Worm (Caenorhabditis elegans) whole organism, L2 larva: ENCODE results near the gene Y116A8C.30.

ENCODE experiments used
- F13H6.1 ChIP-seq: sonication (generic microtip); optimal IDR thresholded peaks from 2 replicates; lab custom pipeline; 2016; ENCODE audit warnings: missing genetic modification characterization, missing compliant biosample characterization
- R02D3.7 ChIP-seq: fragments of 150-350 bp; optimal IDR thresholded peaks from 2 replicates; lab custom pipeline; 2014; ENCODE audit warnings: missing biosample characterization, missing genetic modification characterization
- Y55F3AM.14 ChIP-seq: fragments of 200-800 bp; sonication (Bioruptor generic); optimal IDR thresholded peaks from 2 replicates; lab custom pipeline; 2018; ENCODE audit warnings: mild to moderate bottlenecking, missing genetic modification characterization, missing compliant biosample characterization
- ZK546.5 ChIP-seq: sonication (generic microtip); optimal IDR thresholded peaks from 2 replicates; lab custom pipeline; 2017; ENCODE audit warnings: missing biosample characterization, missing genetic modification characterization
- alr-1 ChIP-seq: fragments of 150-350 bp; optimal IDR thresholded peaks from 2 replicates; lab custom pipeline; 2014; ENCODE audit warnings: missing biosample characterization, missing genetic modification characterization
- aly-2 ChIP-seq: fragments of 150-350 bp; optimal IDR thresholded peaks from 2 replicates; lab custom pipeline; 2014; ENCODE audit warnings: missing biosample characterization, missing genetic modification characterization
- ama-1 ChIP-seq: fragments of 150-350 bp; optimal IDR thresholded peaks from 2 replicates; lab custom pipeline; 2018; ENCODE audit warnings: inconsistent platforms
- blmp-1 ChIP-seq: sonication (generic microtip); optimal IDR thresholded peaks from 2 replicates; lab custom pipeline; 2017; ENCODE audit warnings: missing genetic modification characterization, mild to moderate bottlenecking, missing compliant biosample characterization, antibody characterized with exemption, moderate library complexity; ENCODE audit not compliant: insufficient read depth
- ceh-82 ChIP-seq: fragments of 150-350 bp; optimal IDR thresholded peaks from 2 replicates; lab custom pipeline; 2014; ENCODE audit warnings: missing biosample characterization, missing genetic modification characterization
- crh-2 ChIP-seq: sonication (generic microtip); optimal IDR thresholded peaks from 2 replicates; lab custom pipeline; 2017; ENCODE audit warnings: missing biosample characterization, missing genetic modification characterization
- dmd-4 ChIP-seq: sonication (generic microtip); optimal IDR thresholded peaks from 2 replicates; lab custom pipeline; 2017; ENCODE audit warnings: missing biosample characterization, missing genetic modification characterization
- egl-27 ChIP-seq: sonication (generic microtip); optimal IDR thresholded peaks from 3 replicates; lab custom pipeline; 2017; ENCODE audit warnings: missing biosample characterization, missing genetic modification reagents, missing genetic modification characterization
- elt-1 ChIP-seq: fragments of 150-350 bp; optimal IDR thresholded peaks from 2 replicates; lab custom pipeline; 2014; ENCODE audit warnings: missing biosample characterization, missing genetic modification characterization
- elt-3 ChIP-seq: sonication (generic microtip); optimal IDR thresholded peaks from 2 replicates; lab custom pipeline; 2017; ENCODE audit warnings: missing biosample characterization, missing genetic modification characterization
- fos-1 ChIP-seq: fragments of 150-350 bp; optimal IDR thresholded peaks from 2 replicates; lab custom pipeline; 2014; ENCODE audit warnings: missing biosample characterization, missing genetic modification characterization
- gmeb-1 ChIP-seq: fragments of 150-350 bp; optimal IDR thresholded peaks from 2 replicates; lab custom pipeline; 2014; ENCODE audit warnings: missing biosample characterization, missing genetic modification characterization
- lin-11 ChIP-seq: fragments of 150-350 bp; sonication (generic microtip); optimal IDR thresholded peaks from 2 replicates; lab custom pipeline; 2014; ENCODE audit warnings: missing biosample characterization, missing genetic modification characterization, inconsistent platforms, mixed read lengths
- lin-39 ChIP-seq: fragments of 150-350 bp; optimal IDR thresholded peaks from 2 replicates; lab custom pipeline; 2014; ENCODE audit warnings: missing biosample characterization, missing genetic modification reagents, missing genetic modification characterization
- lsy-2 ChIP-seq, 2 experiments: fragments of 150-350 bp in 1 of 2; sonication (generic microtip) in 1 of 2; optimal IDR thresholded peaks; 2 replicates each; lab custom pipeline; 2014 to 2017; ENCODE audit warnings: missing biosample characterization in 2 of 2, missing genetic modification characterization in 2 of 2
- mab-5 ChIP-seq: fragments of 150-350 bp; optimal IDR thresholded peaks from 2 replicates; lab custom pipeline; 2014; ENCODE audit warnings: missing biosample characterization, missing genetic modification characterization
- mbf-1 ChIP-seq: sonication (generic microtip); optimal IDR thresholded peaks from 2 replicates; lab custom pipeline; 2017; ENCODE audit warnings: missing biosample characterization, missing genetic modification characterization
- mdl-1 ChIP-seq, 2 experiments: fragments of 150-350 bp in 1 of 2; sonication (generic microtip) in 1 of 2; optimal IDR thresholded peaks; 2 replicates each; lab custom pipeline; 2017; ENCODE audit warnings: missing biosample characterization in 2 of 2, missing genetic modification characterization in 2 of 2
- nhr-10 ChIP-seq: sonication (generic microtip); optimal IDR thresholded peaks from 2 replicates; lab custom pipeline; 2017; ENCODE audit warnings: missing biosample characterization, missing genetic modification characterization
- nhr-11 ChIP-seq: fragments of 150-350 bp; optimal IDR thresholded peaks from 2 replicates; lab custom pipeline; 2014; ENCODE audit warnings: missing biosample characterization, missing genetic modification characterization
- nhr-12 ChIP-seq: fragments of 150-350 bp; optimal IDR thresholded peaks from 2 replicates; lab custom pipeline; 2014; ENCODE audit warnings: missing biosample characterization, missing genetic modification characterization
- nhr-129 ChIP-seq: fragments of 150-350 bp; optimal IDR thresholded peaks from 2 replicates; lab custom pipeline; 2014; ENCODE audit warnings: missing biosample characterization, missing genetic modification characterization
- nhr-237 ChIP-seq: fragments of 150-350 bp; optimal IDR thresholded peaks from 2 replicates; lab custom pipeline; 2014; ENCODE audit warnings: missing biosample characterization, missing genetic modification characterization
- nhr-25 ChIP-seq: fragments of 150-350 bp; sonication (generic microtip); optimal IDR thresholded peaks from 3 replicates; lab custom pipeline; 2014; ENCODE audit warnings: missing biosample characterization, missing genetic modification characterization
- nhr-6 ChIP-seq: fragments of 150-350 bp; optimal IDR thresholded peaks from 2 replicates; lab custom pipeline; 2014; ENCODE audit warnings: missing biosample characterization, missing genetic modification characterization
- nhr-77 ChIP-seq: fragments of 150-350 bp; optimal IDR thresholded peaks from 2 replicates; lab custom pipeline; 2014; ENCODE audit warnings: missing biosample characterization, missing genetic modification characterization
- peb-1 ChIP-seq: fragments of 150-350 bp; optimal IDR thresholded peaks from 2 replicates; lab custom pipeline; 2014; ENCODE audit warnings: missing biosample characterization, missing genetic modification characterization
- skn-1 ChIP-seq: sonication (generic microtip); optimal IDR thresholded peaks from 2 replicates; lab custom pipeline; 2017; ENCODE audit warnings: missing biosample characterization, missing genetic modification characterization
- sma-9 ChIP-seq, 2 experiments: fragments of 150-350 bp in 1 of 2; sonication (generic microtip) in 1 of 2; optimal IDR thresholded peaks; 2 replicates each; lab custom pipeline; 2014 to 2016; ENCODE audit warnings: missing genetic modification characterization in 2 of 2, mild to moderate bottlenecking in 1 of 2, missing biosample characterization in 1 of 2, missing compliant biosample characterization in 1 of 2, missing genetic modification reagents in 1 of 2, moderate library complexity in 1 of 2
- snpc-4 ChIP-seq: fragments of 150-350 bp; optimal IDR thresholded peaks from 2 replicates; lab custom pipeline; 2014; ENCODE audit warnings: missing biosample characterization, missing genetic modification characterization
- unc-55 ChIP-seq: fragments of 150-350 bp; sonication (generic microtip); optimal IDR thresholded peaks from 3 replicates; lab custom pipeline; 2014; ENCODE audit warnings: missing biosample characterization, missing genetic modification reagents, missing genetic modification characterization
- unc-62 ChIP-seq: fragments of 150-350 bp; optimal IDR thresholded peaks from 2 replicates; lab custom pipeline; 2014; ENCODE audit warnings: missing biosample characterization, missing genetic modification reagents, missing genetic modification characterization
- zag-1 ChIP-seq: fragments of 150-350 bp; optimal IDR thresholded peaks from 2 replicates; lab custom pipeline; 2014; ENCODE audit warnings: missing biosample characterization, missing genetic modification characterization
- ztf-1 ChIP-seq: fragments of 200-800 bp; sonication (Bioruptor generic); conservative IDR thresholded peaks from 2 replicates; pipeline ENCODE4 v1.3.6; 2022; ENCODE audit warnings: missing genetic modification characterization, missing compliant biosample characterization
- ztf-11 ChIP-seq: sonication (generic microtip); optimal IDR thresholded peaks from 2 replicates; lab custom pipeline; 2017; ENCODE audit warnings: missing biosample characterization, missing genetic modification characterization

Y116A8C.30 gene

DNA sequence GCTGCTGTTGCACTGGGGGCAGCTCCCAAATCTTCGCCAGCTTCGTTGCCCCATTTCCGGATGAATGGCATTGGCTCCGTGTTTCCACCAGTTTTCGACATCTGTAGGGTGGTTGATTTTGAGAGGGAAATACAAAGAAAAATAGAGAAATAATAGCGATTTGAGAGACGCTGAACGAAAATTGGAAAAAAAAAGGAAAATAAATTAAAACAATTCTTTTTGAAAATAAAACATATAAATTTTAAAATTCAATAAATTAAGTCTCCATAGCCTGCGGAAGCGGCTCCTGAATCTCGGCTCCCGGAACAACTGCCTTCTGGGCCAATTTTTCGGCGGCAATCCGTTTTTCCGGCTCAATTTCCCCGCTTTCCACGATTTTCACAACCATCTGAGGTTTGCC is 7.4 kb upstream of the Y116A8C.30 start, which contains the start of gene sfa-1:
sfa-1 (minus strand) TSS at position 101 of the 400 bp plus-strand sequence.
- TF ChIP-seq skn-1 (tag; lab: Kevin White, UChicago) (no peak), mdl-1 (tag; optimal IDR thresholded peaks at IDR 0.05; lab: Kevin White, UChicago) (no peak), nhr-6 (tag; lab: Kevin White, UChicago) (no peak), sma-9 (GFP tag; optimal IDR thresholded peaks at IDR 0.05; lab: Kevin White, UChicago) (no peak), sma-9 (tag; optimal IDR thresholded peaks at IDR 0.05; lab: Kevin White, UChicago) (no peak), crh-2 (no peak), elt-1 (no peak), Y55F3AM.14 (no peak), ZK546.5 (tag; lab: Kevin White, UChicago) (no peak), nhr-129 (tag; lab: Kevin White, UChicago) (no peak), gmeb-1 (tag; lab: Kevin White, UChicago) (no peak), egl-27 (no peak), aly-2 (tag; lab: Kevin White, UChicago) (no peak), alr-1 (tag; lab: Kevin White, UChicago) (no peak), zag-1 (tag; lab: Kevin White, UChicago) (no peak), lsy-2 (tag; optimal IDR thresholded peaks at IDR 0.05; lab: Kevin White, UChicago) (no peak), nhr-12 (tag; lab: Kevin White, UChicago) (no peak), lin-11 (tag; lab: Kevin White, UChicago) (no peak), blmp-1 (tag; lab: Kevin White, UChicago) (no peak), R02D3.7 (tag; lab: Kevin White, UChicago) (no peak)

DNA sequence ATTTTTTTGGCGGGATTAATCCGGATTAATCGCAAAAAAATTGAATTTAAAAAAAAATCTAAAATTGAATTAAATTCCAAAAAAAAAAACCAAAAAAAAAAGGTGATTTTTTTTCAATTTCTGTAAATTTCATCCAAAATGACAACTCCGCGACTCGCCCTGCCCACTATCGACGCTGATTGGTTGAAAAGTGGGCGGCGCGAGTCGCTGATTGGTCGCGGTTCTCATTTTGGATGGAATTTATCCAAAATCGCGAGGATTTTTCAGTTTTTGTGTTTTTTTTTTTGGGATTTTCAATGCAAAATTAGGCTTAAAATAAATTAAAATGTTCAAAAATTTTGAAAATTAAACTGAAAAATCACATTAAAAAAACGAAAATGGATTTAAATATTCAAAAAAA is 5.9 kb upstream of the Y116A8C.30 start:
- TF ChIP-seq zag-1 (tag; lab: Kevin White, UChicago) (no peak), mab-5 (tag; lab: Kevin White, UChicago) (no peak), ceh-82 (tag; lab: Kevin White, UChicago) (no peak), alr-1 (tag; lab: Kevin White, UChicago) (no peak), ZK546.5 (tag; lab: Kevin White, UChicago) (no peak), unc-55 (GFP tag; lab: Kevin White, UChicago) (no peak), peb-1 (tag; lab: Kevin White, UChicago) (no peak), Y55F3AM.14 (no peak), gmeb-1 (tag; lab: Kevin White, UChicago) (no peak), nhr-25 (no peak), nhr-237 (no peak), nhr-6 (tag; lab: Kevin White, UChicago) (no peak), elt-3 (no peak), snpc-4 (tag; lab: Kevin White, UChicago) (no peak), sma-9 (GFP tag; optimal IDR thresholded peaks at IDR 0.05; lab: Kevin White, UChicago) (no peak), sma-9 (tag; optimal IDR thresholded peaks at IDR 0.05; lab: Kevin White, UChicago) (no peak), ama-1 (lab: Kevin White, UChicago) (no peak), nhr-12 (tag; lab: Kevin White, UChicago) (no peak), nhr-129 (tag; lab: Kevin White, UChicago) (no peak)

- TF ChIP-seq R02D3.7 (tag; lab: Kevin White, UChicago): no peak
- TF ChIP-seq ZK546.5 (tag; lab: Kevin White, UChicago): no peak
- no peak for TF ChIP-seq unc-62 (GFP tag; lab: Kevin White, UChicago)
- TF ChIP-seq nhr-77 (tag; lab: Kevin White, UChicago): no peak
- TF ChIP-seq ztf-11 (tag; lab: Kevin White, UChicago): no peak
- no peak for TF ChIP-seq alr-1 (tag; lab: Kevin White, UChicago)
- TF ChIP-seq gmeb-1 (tag; lab: Kevin White, UChicago): no peak
- no peak for TF ChIP-seq nhr-10 (tag; lab: Kevin White, UChicago)
- TF ChIP-seq mdl-1 (tag; optimal IDR thresholded peaks at IDR 0.05; lab: Kevin White, UChicago): no peak
- no peak for TF ChIP-seq mbf-1 (tag; lab: Kevin White, UChicago)
- TF ChIP-seq unc-55 (GFP tag; lab: Kevin White, UChicago): no peak
- TF ChIP-seq nhr-12 (tag; lab: Kevin White, UChicago): no peak
- no peak for TF ChIP-seq F13H6.1 (tag; lab: Kevin White, UChicago)
- no peak for TF ChIP-seq lsy-2 (tag; optimal IDR thresholded peaks at IDR 0.05; lab: Kevin White, UChicago)
These were observed 5.3 kb upstream of the Y116A8C.30 start for ce11 chrIV:17108805-17109204.

DNA sequence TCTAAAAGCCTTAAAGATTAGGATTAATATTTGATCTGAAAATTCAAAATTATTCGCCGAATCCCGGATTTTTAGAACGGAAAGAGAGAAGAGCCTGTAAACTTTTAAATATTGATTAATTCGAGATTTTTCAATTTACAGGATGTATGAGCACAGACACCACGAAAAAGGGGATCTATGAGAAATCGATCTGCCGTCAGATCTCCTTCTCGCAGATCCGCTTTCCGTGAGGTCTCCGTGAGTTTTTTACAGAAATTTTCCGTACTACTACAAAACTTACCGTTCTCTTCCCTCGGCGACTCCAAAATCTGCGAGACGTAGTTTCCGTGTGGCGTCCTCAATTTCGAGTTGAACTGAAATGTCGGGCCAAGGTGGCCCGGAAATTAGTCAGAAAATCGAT is 4.7 kb upstream of the Y116A8C.30 start:
- no peak for TF ChIP-seq fos-1 (tag; lab: Kevin White, UChicago)
- no peak for TF ChIP-seq F13H6.1 (tag; lab: Kevin White, UChicago)
- no peak for TF ChIP-seq dmd-4 (tag; lab: Kevin White, UChicago)
- no peak for TF ChIP-seq crh-2
- TF ChIP-seq lsy-2 (tag; optimal IDR thresholded peaks at IDR 0.05; lab: Kevin White, UChicago): no peak
- TF ChIP-seq Y55F3AM.14: no peak
- no peak for TF ChIP-seq nhr-11 (tag; lab: Kevin White, UChicago)
- TF ChIP-seq mdl-1 (tag; optimal IDR thresholded peaks at IDR 0.05; lab: Kevin White, UChicago): no peak
- TF ChIP-seq sma-9 (GFP tag; optimal IDR thresholded peaks at IDR 0.05; lab: Kevin White, UChicago): no peak
- no peak for TF ChIP-seq sma-9 (tag; optimal IDR thresholded peaks at IDR 0.05; lab: Kevin White, UChicago)
- no peak for TF ChIP-seq ztf-1 (GFP tag; lab: Robert Waterston, UW)
- no peak for TF ChIP-seq lin-39 (tag; lab: Kevin White, UChicago)
